Fruit fly (Drosophila melanogaster): ENCODE results near the gene ro.

ro gene

dm6 chr3R:26866577-26867456 is 14.2 kb downstream of the ro start, which contains the start of the genes ball and His2Av (continued):
- TF ChIP-seq CG9817 (tag; optimal IDR thresholded peaks at IDR 0.05): peak; percentile 79
- TF ChIP-seq oc (tag; optimal IDR thresholded peaks at IDR 0.05): peak; percentile 67
- TF ChIP-seq CG8478 (optimal IDR thresholded peaks at IDR 0.05): no peak
- TF ChIP-seq wor (GFP tag; IDR thresholded peaks at IDR 0.05): peak; percentile 38; the same call in 1 of the 2 replicates
- peak; percentile 59 for TF ChIP-seq tna (GFP tag; IDR thresholded peaks at IDR 0.05; ENCODE audit: partially characterized antibody)
- peak; percentile 76 for TF ChIP-seq Hr3 (GFP tag; optimal IDR thresholded peaks at IDR 0.05)
- peak; percentile 87 for TF ChIP-seq tin (GFP tag; optimal IDR thresholded peaks at IDR 0.05)
- peak; percentile 92 for TF ChIP-seq Antp (GFP tag; optimal IDR thresholded peaks at IDR 0.05)
- TF ChIP-seq knrl (GFP tag; IDR thresholded peaks at IDR 0.05; ENCODE audit: partially characterized antibody): peak; percentile 92
- TF ChIP-seq CG3163 (GFP tag; optimal IDR thresholded peaks at IDR 0.05): peak; percentile 76
- peak; percentile 12 for TF ChIP-seq zf30C (GFP tag; optimal IDR thresholded peaks at IDR 0.05)
- no peak for TF ChIP-seq Tbp (GFP tag; optimal IDR thresholded peaks at IDR 0.05)
- TF ChIP-seq otp (GFP tag; IDR thresholded peaks at IDR 0.05): peak; percentile 89; the same call in 2 of the 3 replicates
- peak; percentile 91 for TF ChIP-seq Hsf (GFP tag; optimal IDR thresholded peaks at IDR 0.05)
- peak; percentile 71 for TF ChIP-seq CG31441 (GFP tag; IDR thresholded peaks at IDR 0.05)
- peak; percentile 28 for TF ChIP-seq kah (GFP tag; optimal IDR thresholded peaks at IDR 0.05)
- peak; percentile 47 for TF ChIP-seq Jarid2 (GFP tag; optimal IDR thresholded peaks at IDR 0.05)
- TF ChIP-seq CG1024 (GFP tag; IDR thresholded peaks at IDR 0.05): peak; percentile 80
- TF ChIP-seq CG12236 (GFP tag; optimal IDR thresholded peaks at IDR 0.05): peak; percentile 75
- no peak for TF ChIP-seq pros (GFP tag; optimal IDR thresholded peaks at IDR 0.05)
- TF ChIP-seq lmd (GFP tag; IDR thresholded peaks at IDR 0.05): peak; percentile 83
- TF ChIP-seq fd102C (GFP tag; optimal IDR thresholded peaks at IDR 0.05): peak; percentile 58
- TF ChIP-seq zen2 (GFP tag; IDR thresholded peaks at IDR 0.05; ENCODE audit: partially characterized antibody): peak; percentile 78
- TF ChIP-seq lov (optimal IDR thresholded peaks at IDR 0.05): no peak
- TF ChIP-seq lov (GFP tag; IDR thresholded peaks at IDR 0.05): peak; percentile 79
- peak; percentile 86 for TF ChIP-seq repo (GFP tag; optimal IDR thresholded peaks at IDR 0.05)
- peak; percentile 85 for TF ChIP-seq CG13624 (GFP tag; optimal IDR thresholded peaks at IDR 0.05)
- peak; percentile 74 for TF ChIP-seq ranshi (GFP tag; IDR thresholded peaks at IDR 0.05)
- peak; percentile 66; the same call in 2 of the 3 replicates for TF ChIP-seq B-H1 (GFP tag; IDR thresholded peaks at IDR 0.05)
- peak; percentile 71 for TF ChIP-seq CG2875 (GFP tag; optimal IDR thresholded peaks at IDR 0.05)
- TF ChIP-seq CG8924 (tag; optimal IDR thresholded peaks at IDR 0.05): peak; percentile 65
- TF ChIP-seq CG10431 (GFP tag; optimal IDR thresholded peaks at IDR 0.05): peak; percentile 40
- peak; percentile 65 for TF ChIP-seq Oaz (GFP tag; IDR thresholded peaks at IDR 0.05)
- TF ChIP-seq Lhr (GFP tag; optimal IDR thresholded peaks at IDR 0.05): peak; percentile 88
- TF ChIP-seq CG16815 (GFP tag; optimal IDR thresholded peaks at IDR 0.05): peak; percentile 71
- TF ChIP-seq z (GFP tag; IDR thresholded peaks at IDR 0.05): 0 out of 3 replicates have a peak, but pooled peaks have one; percentile 21
- TF ChIP-seq Nf-YA (GFP tag; IDR thresholded peaks at IDR 0.05): peak; percentile 69
- peak; percentile 74 for TF ChIP-seq al (GFP tag; IDR thresholded peaks at IDR 0.05)
- TF ChIP-seq CG13287 (GFP tag; IDR thresholded peaks at IDR 0.05; ENCODE audit: partially characterized antibody): peak; percentile 91
- peak; percentile 81 for TF ChIP-seq sob (GFP tag; IDR thresholded peaks at IDR 0.05)
- peak; percentile 68 for TF ChIP-seq gsb-n (tag; optimal IDR thresholded peaks at IDR 0.05)
- peak; percentile 37 for TF ChIP-seq CG15011 (GFP tag; optimal IDR thresholded peaks at IDR 0.05)
- TF ChIP-seq CG13123 (GFP tag; optimal IDR thresholded peaks at IDR 0.05): peak; percentile 77
- peak; percentile 71 for TF ChIP-seq CG10979 (tag; optimal IDR thresholded peaks at IDR 0.05)
- peak; percentile 79 for TF ChIP-seq CG11398 (GFP tag; optimal IDR thresholded peaks at IDR 0.05)
- no peak for TF ChIP-seq eve (GFP tag; optimal IDR thresholded peaks at IDR 0.05)
- peak; percentile 90 for TF ChIP-seq rib (GFP tag; IDR thresholded peaks at IDR 0.05)
- peak; percentile 82 for TF ChIP-seq caup (GFP tag; optimal IDR thresholded peaks at IDR 0.05; ENCODE audit: severe bottlenecking)
- peak; percentile 67 for TF ChIP-seq CG1603 (tag; optimal IDR thresholded peaks at IDR 0.05)
- TF ChIP-seq CTCF (GFP tag; optimal IDR thresholded peaks at IDR 0.05): peak; percentile 98

All from whole organism, embryonic.